Worm (Caenorhabditis elegans) whole organism, L4 larva: ENCODE data around the gene C17B7.15.

Source experiments
- D1046.2 ChIP-seq: fragments of 200-800 bp; sonication (Bioruptor generic); IDR thresholded peaks from 2 replicates; pipeline ENCODE4 v1.3.6; 2022; ENCODE audit warnings: missing genetic modification characterization, missing compliant biosample characterization
- F37D6.2 ChIP-seq: sonication (generic microtip); optimal IDR thresholded peaks from 2 replicates; lab custom pipeline; 2016; ENCODE audit warnings: mild to moderate bottlenecking, missing genetic modification characterization, missing compliant biosample characterization
- T20F7.1 ChIP-seq: fragments of 200-800 bp; sonication (Bioruptor generic); optimal IDR thresholded peaks from 2 replicates; lab custom pipeline; 2018; ENCODE audit warnings: mild to moderate bottlenecking, missing genetic modification characterization, missing compliant biosample characterization
- T26A8.4 ChIP-seq: fragments of 200-800 bp; sonication (Bioruptor generic); IDR thresholded peaks from 2 replicates; pipeline ENCODE4 v1.3.6; 2022; ENCODE audit warnings: missing genetic modification characterization, missing compliant biosample characterization
- Y48G9A.11 ChIP-seq: fragments of 200-800 bp; sonication (Bioruptor generic); IDR thresholded peaks from 2 replicates; pipeline ENCODE4 v1.3.6; 2022; ENCODE audit warnings: missing genetic modification reagents, missing genetic modification characterization, missing compliant biosample characterization
- Y5F2A.4 ChIP-seq: fragments of 200-800 bp; sonication (Bioruptor generic); optimal IDR thresholded peaks from 2 replicates; lab custom pipeline; 2018; ENCODE audit warnings: mild to moderate bottlenecking, missing genetic modification characterization, missing compliant biosample characterization
- cey-2 ChIP-seq: sonication (generic microtip); optimal IDR thresholded peaks from 3 replicates; lab custom pipeline; 2017; ENCODE audit warnings: missing genetic modification characterization, mild to moderate bottlenecking, missing compliant biosample characterization, antibody characterized with exemption, borderline replicate concordance; ENCODE audit not compliant: insufficient read depth
- daf-12 ChIP-seq: fragments of 150-350 bp; optimal IDR thresholded peaks from 2 replicates; lab custom pipeline; 2014; ENCODE audit warnings: missing biosample characterization, missing genetic modification reagents, missing genetic modification characterization
- daf-16 ChIP-seq, 3 experiments: sonication (generic microtip); optimal IDR thresholded peaks; 2 replicates each; lab custom pipeline; 2016 to 2017; ENCODE audit warnings: missing genetic modification characterization in 3 of 3, missing genetic modification reagents in 3 of 3, mild to moderate bottlenecking in 2 of 3, missing compliant biosample characterization in 2 of 3, missing biosample characterization in 1 of 3, moderate library complexity in 1 of 3
- daf-8 ChIP-seq: fragments of 200-800 bp; sonication (Bioruptor generic); IDR thresholded peaks from 2 replicates; pipeline ENCODE4 v1.3.6; 2022; ENCODE audit warnings: missing genetic modification characterization, missing compliant biosample characterization
- dmd-6 ChIP-seq: fragments of 200-800 bp; sonication (Bioruptor generic); IDR thresholded peaks from 2 replicates; pipeline ENCODE4 v1.3.6; 2022; ENCODE audit warnings: missing genetic modification reagents, missing genetic modification characterization, missing compliant biosample characterization
- dpl-1 ChIP-seq: fragments of 150-350 bp; optimal IDR thresholded peaks from 2 replicates; lab custom pipeline; 2014; ENCODE audit warnings: missing biosample characterization, missing genetic modification reagents, missing genetic modification characterization
- duxl-1 ChIP-seq: sonication (generic microtip); optimal IDR thresholded peaks from 2 replicates; lab custom pipeline; 2016; ENCODE audit warnings: mild to moderate bottlenecking, missing genetic modification characterization, moderate library complexity, missing compliant biosample characterization; ENCODE audit not compliant: poor library complexity
- fos-1 ChIP-seq: fragments of 150-350 bp; optimal IDR thresholded peaks from 2 replicates; lab custom pipeline; 2014; ENCODE audit warnings: missing biosample characterization, missing genetic modification characterization
- hif-1 ChIP-seq, 2 experiments: sonication (generic microtip); optimal IDR thresholded peaks; 2 replicates each; lab custom pipeline; 2016 to 2017; ENCODE audit warnings: missing compliant biosample characterization in 2 of 2, missing genetic modification characterization in 2 of 2, missing genetic modification reagents in 2 of 2, missing genotype in 2 of 2, mild to moderate bottlenecking in 1 of 2
- hlh-11 ChIP-seq: fragments of 200-800 bp; sonication (Bioruptor generic); optimal IDR thresholded peaks from 2 replicates; lab custom pipeline; 2018; ENCODE audit warnings: mild to moderate bottlenecking, missing genetic modification characterization, missing compliant biosample characterization
- hlh-30 ChIP-seq: sonication (generic microtip); optimal IDR thresholded peaks from 2 replicates; lab custom pipeline; 2017; ENCODE audit warnings: antibody characterized with exemption, mild to moderate bottlenecking, missing genetic modification characterization, missing compliant biosample characterization; ENCODE audit not compliant: insufficient read depth
- hmg-1.1 ChIP-seq: fragments of 200-800 bp; sonication (Bioruptor generic); IDR thresholded peaks from 2 replicates; pipeline ENCODE4 v1.3.6; 2022; ENCODE audit warnings: missing genetic modification reagents, missing genetic modification characterization, missing compliant biosample characterization
- jun-1 ChIP-seq: fragments of 150-350 bp; optimal IDR thresholded peaks from 2 replicates; lab custom pipeline; 2014; ENCODE audit warnings: missing biosample characterization, missing genetic modification reagents, missing genetic modification characterization
- lin-1 ChIP-seq: fragments of 200-800 bp; sonication (Bioruptor generic); IDR thresholded peaks from 2 replicates; pipeline ENCODE4 v1.3.6; 2022; ENCODE audit warnings: missing genetic modification reagents, missing genetic modification characterization, missing compliant biosample characterization
- lin-15B ChIP-seq: fragments of 150-350 bp; sonication (generic microtip); optimal IDR thresholded peaks from 3 replicates; lab custom pipeline; 2014; ENCODE audit warnings: missing biosample characterization, missing genetic modification characterization
- lin-38 ChIP-seq: fragments of 200-800 bp; sonication (Bioruptor generic); IDR thresholded peaks from 2 replicates; pipeline ENCODE4 v1.3.6; 2022; ENCODE audit warnings: missing genetic modification reagents, missing genetic modification characterization, missing compliant biosample characterization
- lsy-2 ChIP-seq, 2 experiments: fragments of 150-350 bp in 1 of 2; sonication (generic microtip) in 1 of 2; optimal IDR thresholded peaks; 2 replicates each; lab custom pipeline; 2014 to 2017; ENCODE audit warnings: missing biosample characterization in 2 of 2, missing genetic modification characterization in 2 of 2
- madf-5 ChIP-seq, 2 experiments: fragments of 200-800 bp; sonication (Bioruptor generic); IDR thresholded peaks; 2 replicates each; pipeline ENCODE4 v1.3.6; 2022; ENCODE audit warnings: missing compliant biosample characterization in 2 of 2, missing genetic modification characterization in 2 of 2
- mdl-1 ChIP-seq, 2 experiments: fragments of 150-350 bp in 1 of 2; sonication (generic microtip) in 1 of 2; optimal IDR thresholded peaks; 2 replicates each; lab custom pipeline; 2014 to 2017; ENCODE audit warnings: missing biosample characterization in 2 of 2, missing genetic modification characterization in 2 of 2
- mdt-29 ChIP-seq: fragments of 200-800 bp; sonication (Bioruptor generic); IDR thresholded peaks from 2 replicates; pipeline ENCODE4 v1.3.6; 2022; ENCODE audit warnings: missing genetic modification reagents, missing genetic modification characterization, missing compliant biosample characterization
- mep-1 ChIP-seq: fragments of 150-350 bp; sonication (generic microtip); optimal IDR thresholded peaks from 3 replicates; lab custom pipeline; 2014; ENCODE audit warnings: missing biosample characterization, missing genetic modification characterization
- mes-2 ChIP-seq: sonication (generic microtip); optimal IDR thresholded peaks from 2 replicates; lab custom pipeline; 2016; ENCODE audit warnings: missing genotype, mild to moderate bottlenecking, missing genetic modification characterization, missing compliant biosample characterization; ENCODE audit not compliant: poor library complexity, severe bottlenecking
- mxl-2 ChIP-seq: fragments of 200-800 bp; sonication (Bioruptor generic); conservative IDR thresholded peaks from 2 replicates; pipeline ENCODE4 v1.3.6; 2022; ENCODE audit warnings: missing genetic modification reagents, missing genetic modification characterization, missing compliant biosample characterization
- mxl-3 ChIP-seq: fragments of 200-800 bp; sonication (Bioruptor generic); optimal IDR thresholded peaks from 2 replicates; lab custom pipeline; 2018; ENCODE audit warnings: mild to moderate bottlenecking, missing genetic modification characterization, missing compliant biosample characterization
- nhr-28 ChIP-seq: fragments of 150-350 bp; optimal IDR thresholded peaks from 2 replicates; lab custom pipeline; 2014; ENCODE audit warnings: missing biosample characterization, missing genetic modification characterization
- nhr-42 ChIP-seq: fragments of 200-800 bp; sonication (Bioruptor generic); IDR thresholded peaks from 2 replicates; pipeline ENCODE4 v1.3.6; 2022; ENCODE audit warnings: missing genetic modification characterization, missing compliant biosample characterization
- nhr-48 ChIP-seq: sonication (generic microtip); optimal IDR thresholded peaks from 2 replicates; lab custom pipeline; 2016; ENCODE audit warnings: mild to moderate bottlenecking, missing genetic modification characterization, missing compliant biosample characterization
- nhr-6 ChIP-seq: fragments of 150-350 bp; optimal IDR thresholded peaks from 2 replicates; lab custom pipeline; 2014; ENCODE audit warnings: missing biosample characterization, missing genetic modification characterization
- nhr-77 ChIP-seq: fragments of 150-350 bp; optimal IDR thresholded peaks from 2 replicates; lab custom pipeline; 2014; ENCODE audit warnings: missing biosample characterization, missing genetic modification characterization
- pha-4 ChIP-seq, 2 experiments: fragments of 150-350 bp in 1 of 2; fragments of 200-800 bp in 1 of 2; sonication (Bioruptor generic) in 1 of 2; IDR thresholded peaks in 1 of 2; optimal IDR thresholded peaks in 1 of 2; 2 replicates each; pipeline versions ENCODE4 v1.3.6 to Lab custom; 2014 to 2022; ENCODE audit warnings: missing genetic modification characterization in 2 of 2, missing genetic modification reagents in 2 of 2, missing biosample characterization in 1 of 2, missing compliant biosample characterization in 1 of 2
- php-3 ChIP-seq: fragments of 200-800 bp; sonication (Bioruptor generic); IDR thresholded peaks from 2 replicates; pipeline ENCODE4 v1.3.6; 2022; ENCODE audit warnings: missing genetic modification reagents, missing genetic modification characterization, missing compliant biosample characterization
- pqm-1 ChIP-seq: sonication (generic microtip); optimal IDR thresholded peaks from 2 replicates; lab custom pipeline; 2017; ENCODE audit warnings: missing biosample characterization, missing genetic modification characterization
- skn-1 ChIP-seq: fragments of 150-350 bp; optimal IDR thresholded peaks from 2 replicates; lab custom pipeline; 2014; ENCODE audit warnings: missing biosample characterization, missing genetic modification characterization
- snpc-1.2 ChIP-seq: fragments of 200-800 bp; sonication (Bioruptor generic); IDR thresholded peaks from 2 replicates; pipeline ENCODE4 v1.3.6; 2022; ENCODE audit warnings: missing genetic modification reagents, missing genetic modification characterization, missing compliant biosample characterization
- snpc-4 ChIP-seq: fragments of 150-350 bp; optimal IDR thresholded peaks from 2 replicates; lab custom pipeline; 2014; ENCODE audit warnings: missing biosample characterization, missing genetic modification characterization
- spr-1 ChIP-seq: sonication (generic microtip); optimal IDR thresholded peaks from 2 replicates; lab custom pipeline; 2016; ENCODE audit warnings: mild to moderate bottlenecking, missing genetic modification characterization, missing compliant biosample characterization
- spr-3 ChIP-seq: fragments of 200-800 bp; sonication (Bioruptor generic); optimal IDR thresholded peaks from 2 replicates; lab custom pipeline; 2018; ENCODE audit warnings: mild to moderate bottlenecking, missing genetic modification characterization, missing compliant biosample characterization
- tag-97 ChIP-seq: fragments of 200-800 bp; sonication (Bioruptor generic); IDR thresholded peaks from 2 replicates; pipeline ENCODE4 v1.3.6; 2022; ENCODE audit warnings: missing genetic modification characterization, missing compliant biosample characterization
- tra-1 ChIP-seq: fragments of 200-800 bp; sonication (Bioruptor generic); IDR thresholded peaks from 2 replicates; pipeline ENCODE4 v1.3.6; 2022; ENCODE audit warnings: missing genetic modification reagents, missing genetic modification characterization, missing compliant biosample characterization
- zag-1 ChIP-seq: fragments of 150-350 bp; optimal IDR thresholded peaks from 2 replicates; lab custom pipeline; 2014; ENCODE audit warnings: missing biosample characterization, missing genetic modification characterization
- zip-2 ChIP-seq: fragments of 150-350 bp; optimal IDR thresholded peaks from 2 replicates; lab custom pipeline; 2014; ENCODE audit warnings: missing biosample characterization, missing genetic modification characterization
- ztf-7 ChIP-seq: fragments of 150-350 bp; optimal IDR thresholded peaks from 2 replicates; lab custom pipeline; 2014; ENCODE audit warnings: missing biosample characterization, missing genetic modification characterization

The C17B7.15 gene

ce11 chrV:3388299-3388698 is 38.3 kb downstream of the C17B7.15 start:
- TF ChIP-seq nhr-77 (tag; lab: Kevin White, UChicago) (peak; percentile 54), T26A8.4 (no peak), Y48G9A.11 (GFP tag; lab: Robert Waterston, UW) (no peak), dmd-6 (GFP tag; lab: Robert Waterston, UW) (peak; percentile 81), hlh-11 (tag; lab: Kevin White, UChicago) (peak; percentile 82), mxl-3 (GFP tag; lab: Kevin White, UChicago) (peak; percentile 59), skn-1 (tag; lab: Kevin White, UChicago) (no peak), jun-1 (tag; lab: Kevin White, UChicago) (no peak), pqm-1 (tag; lab: Kevin White, UChicago) (peak; percentile 1), T20F7.1 (GFP tag; lab: Kevin White, UChicago) (no peak), lin-15B (tag; lab: Kevin White, UChicago) (no peak), snpc-1.2 (no peak), lin-1 (peak; percentile 25; the same call in 1 of the 2 replicates), duxl-1 (tag; lab: Kevin White, UChicago) (peak; percentile 21), hlh-30 (tag; lab: Kevin White, UChicago) (peak; percentile 57), php-3 (0 out of 2 replicates have a peak, but pooled peaks have one; percentile 42), nhr-48 (tag; lab: Kevin White, UChicago) (peak; percentile 82), mdl-1 (tag; optimal IDR thresholded peaks at IDR 0.05; lab: Kevin White, UChicago) (peak; percentile 62 to 73), mes-2 (peak; percentile 40), daf-16 (GFP tag; optimal IDR thresholded peaks at IDR 0.05; lab: Kevin White, UChicago) (peak in 1 of 2 experiments; percentile 36), daf-16 (tag; optimal IDR thresholded peaks at IDR 0.05; lab: Kevin White, UChicago) (peak; percentile 63), nhr-28 (tag; lab: Kevin White, UChicago) (peak; percentile 90), hmg-1.1 (GFP tag; lab: Robert Waterston, UW) (peak; percentile 42; the same call in 1 of the 2 replicates), pha-4 (GFP tag; IDR thresholded peaks at IDR 0.05; lab: Robert Waterston, UW) (no peak), pha-4 (tag; optimal IDR thresholded peaks at IDR 0.05; lab: Kevin White, UChicago) (peak; percentile 40)

- TF ChIP-seq mdt-29 (no peak), mxl-2 (GFP tag; lab: Robert Waterston, UW) (no peak; the same call in 1 of the 2 replicates), zip-2 (tag; lab: Kevin White, UChicago) (no peak), nhr-6 (peak; percentile 86), hmg-1.1 (GFP tag; lab: Robert Waterston, UW) (peak; percentile 78), tag-97 (GFP tag; lab: Robert Waterston, UW) (no peak), daf-8 (GFP tag; lab: Robert Waterston, UW) (no peak), nhr-42 (GFP tag; lab: Robert Waterston, UW) (no peak), zag-1 (tag; lab: Kevin White, UChicago) (no peak), Y5F2A.4 (GFP tag; lab: Kevin White, UChicago) (no peak), mep-1 (tag; lab: Kevin White, UChicago) (peak; percentile 85), snpc-4 (tag; lab: Kevin White, UChicago) (no peak), hlh-30 (tag; lab: Kevin White, UChicago) (peak; percentile 73), lsy-2 (tag; optimal IDR thresholded peaks at IDR 0.05; lab: Kevin White, UChicago) (peak; percentile 75 to 87), ztf-7 (tag; lab: Kevin White, UChicago) (no peak), hif-1 (tag; optimal IDR thresholded peaks at IDR 0.05; lab: Kevin White, UChicago) (peak in 1 of 2 experiments; percentile 49), Y48G9A.11 (GFP tag; lab: Robert Waterston, UW) (no peak), nhr-48 (tag; lab: Kevin White, UChicago) (peak; percentile 96), tra-1 (GFP tag; lab: Robert Waterston, UW) (0 out of 2 replicates have a peak, but pooled peaks have one; percentile 31), dpl-1 (GFP tag; lab: Kevin White, UChicago) (peak; percentile 69), madf-5 (GFP tag; IDR thresholded peaks at IDR 0.05; lab: Robert Waterston, UW) (no peak), F37D6.2 (tag; lab: Kevin White, UChicago) (no peak), daf-12 (tag; lab: Kevin White, UChicago) (no peak), spr-3 (GFP tag; lab: Kevin White, UChicago) (no peak), fos-1 (tag; lab: Kevin White, UChicago) (no peak), D1046.2 (GFP tag; lab: Robert Waterston, UW) (no peak), snpc-1.2 (no peak), lin-38 (GFP tag; lab: Robert Waterston, UW) (no peak), spr-1 (tag; lab: Kevin White, UChicago) (no peak), cey-2 (tag; lab: Kevin White, UChicago) (peak; percentile 18), duxl-1 (tag; lab: Kevin White, UChicago) (peak; percentile 78)
These were observed 41.0 kb downstream of the C17B7.15 start for ce11 chrV:3391005-3391404.
